Worm (Caenorhabditis elegans) whole organism, young adult: ENCODE results near the gene Y55F3AM.11.
"Not testable (repeated sequence)": the region's sequence is repeated elsewhere in the genome, so short reads cannot be mapped to it uniquely, and the experiment has no call there.

Experiments used
- B0261.1 ChIP-seq: sonication (generic microtip); optimal IDR thresholded peaks from 2 replicates; lab custom pipeline; 2016; ENCODE audit warnings: mild to moderate bottlenecking, missing genetic modification characterization, moderate library complexity, missing compliant biosample characterization
- F10E7.11 ChIP-seq: sonication (generic microtip); optimal IDR thresholded peaks from 2 replicates; lab custom pipeline; 2017; ENCODE audit warnings: mild to moderate bottlenecking, missing genetic modification characterization, moderate library complexity, missing compliant biosample characterization
- Y53F4B.3 ChIP-seq: fragments of 200-800 bp; sonication (Bioruptor generic); IDR thresholded peaks from 2 replicates; pipeline ENCODE4 v1.3.6; 2022; ENCODE audit warnings: missing genetic modification reagents, missing genetic modification characterization, missing compliant biosample characterization
- Y67H2A.10 ChIP-seq: fragments of 200-800 bp; sonication (Bioruptor generic); conservative IDR thresholded peaks from 2 replicates; pipeline ENCODE4 v1.3.6; 2022; ENCODE audit warnings: missing genetic modification reagents, missing genetic modification characterization, missing compliant biosample characterization
- attf-3 ChIP-seq: fragments of 200-800 bp; sonication (Bioruptor generic); conservative IDR thresholded peaks from 2 replicates; pipeline ENCODE4 v1.3.6; 2022; ENCODE audit warnings: missing genetic modification reagents, missing genetic modification characterization, missing compliant biosample characterization
- attf-5 ChIP-seq: fragments of 200-800 bp; sonication (Bioruptor generic); optimal IDR thresholded peaks from 2 replicates; lab custom pipeline; 2018; ENCODE audit warnings: mild to moderate bottlenecking, missing genetic modification characterization, missing compliant biosample characterization
- attf-6 ChIP-seq: fragments of 200-800 bp; sonication (Bioruptor generic); IDR thresholded peaks from 2 replicates; pipeline ENCODE4 v1.3.6; 2022; ENCODE audit warnings: missing genetic modification reagents, missing genetic modification characterization, missing compliant biosample characterization
- bed-1 ChIP-seq: fragments of 200-800 bp; sonication (Bioruptor generic); IDR thresholded peaks from 2 replicates; pipeline ENCODE4 v1.3.6; 2022; ENCODE audit warnings: missing genetic modification reagents, missing genetic modification characterization, missing compliant biosample characterization
- dox-1 ChIP-seq: fragments of 200-800 bp; sonication (Bioruptor generic); IDR thresholded peaks from 2 replicates; pipeline ENCODE4 v1.3.6; 2022; ENCODE audit warnings: missing genetic modification reagents, missing genetic modification characterization, missing compliant biosample characterization
- egrh-3 ChIP-seq: fragments of 200-800 bp; sonication (Bioruptor generic); IDR thresholded peaks from 2 replicates; pipeline ENCODE4 v1.3.6; 2022; ENCODE audit warnings: missing genetic modification reagents, missing genetic modification characterization, missing compliant biosample characterization
- hmg-1.2 ChIP-seq: fragments of 200-800 bp; sonication (Bioruptor generic); IDR thresholded peaks from 2 replicates; pipeline ENCODE4 v1.3.6; 2022; ENCODE audit warnings: missing genetic modification reagents, missing genetic modification characterization, missing compliant biosample characterization
- hmg-20 ChIP-seq: fragments of 200-800 bp; sonication (Bioruptor generic); IDR thresholded peaks from 2 replicates; pipeline ENCODE4 v1.3.6; 2022; ENCODE audit warnings: missing genetic modification reagents, missing genetic modification characterization, missing compliant biosample characterization
- let-607 ChIP-seq, 2 experiments: fragments of 200-800 bp in 1 of 2; sonication (Bioruptor generic) in 1 of 2; sonication (generic microtip) in 1 of 2; optimal IDR thresholded peaks; 2 replicates each; lab custom pipeline; 2016 to 2018; ENCODE audit warnings: mild to moderate bottlenecking in 2 of 2, missing compliant biosample characterization in 2 of 2, missing genetic modification characterization in 2 of 2, moderate library complexity in 2 of 2, missing genotype in 1 of 2
- lin-35 ChIP-seq, 3 experiments: fragments of 150-350 bp in 2 of 3; sonication (generic microtip) in 1 of 3; optimal IDR thresholded peaks; 2 replicates each; lab custom pipeline; 2014 to 2018; ENCODE audit warnings: missing biosample characterization in 3 of 3, missing genetic modification characterization in 3 of 3, missing genetic modification reagents in 3 of 3
- mcd-1 ChIP-seq: fragments of 200-800 bp; sonication (Bioruptor generic); IDR thresholded peaks from 2 replicates; pipeline ENCODE4 v1.3.6; 2022; ENCODE audit warnings: missing genetic modification reagents, missing genetic modification characterization, missing compliant biosample characterization
- rpc-1 ChIP-seq, 2 experiments: fragments of 150-350 bp in 1 of 2; sonication (generic microtip) in 1 of 2; optimal IDR thresholded peaks; 2 replicates each; lab custom pipeline; 2014 to 2018; ENCODE audit warnings: missing biosample characterization in 1 of 2, missing genetic modification characterization in 1 of 2, missing genetic modification reagents in 1 of 2, missing genotype in 1 of 2
- snpc-4 ChIP-seq, 5 experiments: fragments of 150-350 bp in 1 of 5; sonication (generic microtip) in 4 of 5; optimal IDR thresholded peaks; 2 replicates each; lab custom pipeline; 2014 to 2018; ENCODE audit warnings: missing genetic modification characterization in 5 of 5, missing biosample characterization in 3 of 5, antibody characterized with exemption in 2 of 5, mild to moderate bottlenecking in 2 of 5, missing compliant biosample characterization in 2 of 5, missing genotype in 2 of 5, moderate library complexity in 2 of 5, missing genetic modification reagents in 1 of 5
- somi-1 ChIP-seq: fragments of 200-800 bp; sonication (Bioruptor generic); optimal IDR thresholded peaks from 2 replicates; lab custom pipeline; 2018; ENCODE audit warnings: mild to moderate bottlenecking, missing genetic modification characterization, missing compliant biosample characterization
- tbp1 ChIP-seq: fragments of 200-800 bp; sonication (Bioruptor generic); optimal IDR thresholded peaks from 2 replicates; lab custom pipeline; 2018; ENCODE audit warnings: mild to moderate bottlenecking, missing genetic modification characterization, missing compliant biosample characterization
- zfh-2 ChIP-seq: fragments of 200-800 bp; sonication (Bioruptor generic); conservative IDR thresholded peaks from 2 replicates; pipeline ENCODE4 v1.3.6; 2022; ENCODE audit warnings: missing genetic modification reagents, missing genetic modification characterization, missing compliant biosample characterization
- zim-3 ChIP-seq: sonication (generic microtip); optimal IDR thresholded peaks from 2 replicates; lab custom pipeline; 2017; ENCODE audit warnings: mild to moderate bottlenecking, missing genetic modification characterization, moderate library complexity, missing compliant biosample characterization
- ztf-18 ChIP-seq: sonication (generic microtip); optimal IDR thresholded peaks from 2 replicates; lab custom pipeline; 2016; ENCODE audit warnings: missing genotype, mild to moderate bottlenecking, missing genetic modification characterization, missing compliant biosample characterization

Gene Y55F3AM.11

ce11 chrIV:1065569-1065968, 21.4 kb upstream of the Y55F3AM.11 start:
- TF ChIP-seq somi-1 (GFP tag; lab: Kevin White, UChicago): no peak
- TF ChIP-seq zfh-2 (GFP tag; lab: Robert Waterston, UW): peak; percentile 71
- TF ChIP-seq, all 124 proteins: peak for 1

DNA sequence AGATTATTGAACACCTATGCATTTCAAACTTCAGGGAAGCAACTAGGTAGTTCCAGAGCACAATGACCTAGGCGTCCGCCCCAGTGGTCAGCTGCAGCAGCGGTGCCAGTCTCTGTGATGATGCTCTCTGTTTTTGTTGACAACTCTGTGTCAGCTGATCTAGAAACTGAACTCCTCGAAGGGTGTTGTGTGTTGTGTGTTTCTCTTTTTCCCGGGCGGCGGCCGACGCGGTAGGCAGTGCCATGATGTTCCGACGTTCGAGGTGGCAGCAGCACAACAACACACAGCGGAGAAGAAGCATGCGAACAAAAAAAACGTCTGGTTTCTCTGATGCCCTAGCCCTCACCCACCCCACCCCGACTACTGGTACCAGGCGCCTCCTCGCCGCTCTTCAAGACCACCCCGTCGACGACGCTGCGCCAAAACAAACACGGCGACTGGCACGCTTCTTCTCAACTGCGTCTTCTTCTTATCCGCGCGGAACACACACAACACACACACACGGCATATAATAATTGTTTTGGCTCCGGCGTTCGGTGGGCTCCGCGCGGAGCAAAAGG, 20.2 kb upstream of the Y55F3AM.11 start:
- TF ChIP-seq egrh-3 (GFP tag; lab: Robert Waterston, UW) (0 out of 2 replicates have a peak, but pooled peaks have one; percentile 54), let-607 (tag; optimal IDR thresholded peaks at IDR 0.05; lab: Kevin White, UChicago) (no peak), zfh-2 (GFP tag; lab: Robert Waterston, UW) (peak; percentile 89)

DNA sequence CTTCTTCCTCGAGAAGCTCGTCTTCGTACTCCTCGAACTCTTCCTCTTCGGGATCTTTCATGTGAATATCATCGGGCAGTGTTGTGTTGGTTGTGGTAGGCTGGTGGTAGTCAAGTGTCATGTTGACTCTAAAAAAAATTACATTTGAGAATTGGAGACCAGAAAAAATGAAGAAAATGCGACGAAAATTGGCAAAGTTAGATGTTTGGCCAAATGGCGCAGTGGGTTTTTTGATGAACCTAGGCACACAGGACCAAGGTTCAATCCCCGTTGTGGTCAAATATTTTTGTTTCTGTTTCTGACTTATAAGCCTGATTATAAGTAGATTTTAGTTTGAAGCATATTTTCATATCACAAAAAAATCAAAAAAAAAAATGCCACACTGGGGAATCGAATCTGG, 18.9 kb upstream of the Y55F3AM.11 start:
- TF ChIP-seq tbp1 (GFP tag; lab: Kevin White, UChicago) (peak; percentile 76), B0261.1 (tag; lab: Kevin White, UChicago) (peak; percentile 51), rpc-1 (optimal IDR thresholded peaks at IDR 0.05; lab: Kevin White, UChicago) (peak; percentile 21), rpc-1 (tag; optimal IDR thresholded peaks at IDR 0.05; lab: Kevin White, UChicago) (peak; percentile 62), attf-3 (GFP tag; lab: Robert Waterston, UW) (peak; percentile 24; the same call in 1 of the 2 replicates), ztf-18 (no peak)

- TF ChIP-seq hmg-1.2 (GFP tag; lab: Robert Waterston, UW) (peak; percentile 64), snpc-4 (tag; optimal IDR thresholded peaks at IDR 0.05; lab: Kevin White, UChicago) (peak in 3 of 4 experiments; percentile 24 to 91 (median 85))
- not testable (repeated sequence) for TF ChIP-seq snpc-4 (GFP tag; optimal IDR thresholded peaks at IDR 0.05; lab: Kevin White, UChicago)
Observed at ce11 chrIV:1061689-1062088, 17.5 kb upstream of the Y55F3AM.11 start.

DNA sequence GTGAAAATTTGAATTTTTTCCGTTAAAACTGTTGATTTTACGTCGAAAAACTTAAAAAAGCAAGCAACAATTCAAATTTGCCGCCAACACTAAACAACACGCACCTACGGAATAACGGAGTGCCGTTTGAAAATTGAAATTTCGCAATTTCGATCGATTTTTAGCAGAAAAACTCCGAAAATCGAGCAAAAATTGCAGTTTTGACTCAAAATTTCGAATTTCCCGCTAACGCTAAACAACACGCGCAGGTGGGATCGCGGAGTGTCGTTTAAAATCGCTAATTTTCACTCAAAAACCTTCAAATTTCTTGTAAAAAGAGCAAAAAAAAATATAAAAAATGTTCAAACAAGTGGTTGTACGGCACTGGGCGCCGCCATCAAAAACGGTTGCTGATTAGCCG, 14.3 kb upstream of the Y55F3AM.11 start:
- TF ChIP-seq attf-3 (GFP tag; lab: Robert Waterston, UW) (peak; percentile 72), zim-3 (tag; lab: Kevin White, UChicago) (no peak)

- TF ChIP-seq bed-1 (GFP tag; lab: Robert Waterston, UW): no peak
- TF ChIP-seq attf-3 (GFP tag; lab: Robert Waterston, UW): peak; percentile 94
Observed at ce11 chrIV:1056263-1056942, 12.2 kb upstream of the Y55F3AM.11 start, which contains the start of the genes Y55F3AM.13 and mrps-25. TSS of gene Y55F3AM.13 (minus strand) at chrIV:1056313. TSS of gene mrps-25 (plus strand) at chrIV:1056892.

DNA sequence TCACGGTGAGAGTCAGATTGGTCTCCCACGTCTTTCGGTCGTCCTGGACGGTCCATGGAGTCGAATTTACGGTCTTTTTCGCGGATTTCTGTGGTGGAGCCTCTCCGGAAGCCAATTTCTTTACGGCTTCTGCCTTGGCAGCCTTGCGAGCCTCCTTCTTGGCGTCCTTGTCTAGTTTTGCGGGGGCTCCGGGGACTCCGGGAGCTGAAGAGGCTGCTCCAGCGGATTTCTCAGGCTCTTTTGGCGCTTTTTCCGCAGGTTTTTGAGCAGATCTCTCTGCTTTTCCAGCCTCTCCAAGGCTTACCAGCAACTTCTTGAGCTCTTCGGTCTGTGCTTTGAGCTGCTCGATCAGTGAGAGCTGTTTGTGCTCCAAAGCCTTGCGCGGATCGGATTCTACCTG, 11.5 kb upstream of the Y55F3AM.11 start:
- peak; percentile 66; the same call in 1 of the 2 replicates for TF ChIP-seq egrh-3 (GFP tag; lab: Robert Waterston, UW)
- no peak for TF ChIP-seq attf-5
- peak; percentile 85 for TF ChIP-seq zfh-2 (GFP tag; lab: Robert Waterston, UW)
- TF ChIP-seq dox-1 (GFP tag; lab: Robert Waterston, UW): peak; percentile 12; the same call in 1 of the 2 replicates
- TF ChIP-seq attf-6 (GFP tag; lab: Robert Waterston, UW): no peak
- no peak for TF ChIP-seq F10E7.11
- no peak for TF ChIP-seq Y53F4B.3
- TF ChIP-seq Y67H2A.10 (GFP tag; lab: Robert Waterston, UW): no peak

- peak in 1 of 3 experiments; percentile 40 for TF ChIP-seq lin-35 (GFP tag; optimal IDR thresholded peaks at IDR 0.05; lab: Kevin White, UChicago)
- peak; percentile 96 for TF ChIP-seq attf-3 (GFP tag; lab: Robert Waterston, UW)
- TF ChIP-seq hmg-20 (GFP tag; lab: Robert Waterston, UW): no peak
- TF ChIP-seq mcd-1 (GFP tag; lab: Robert Waterston, UW): peak; percentile 19; the same call in 1 of the 2 replicates
Observed at ce11 chrIV:1054736-1055135, 10.5 kb upstream of the Y55F3AM.11 start, which contains the start of gene dcap-1. TSS of gene dcap-1 (minus strand) at chrIV:1054794.
